Worm (Caenorhabditis elegans): ENCODE results near the gene F07A11.5.

ce11 chrII:11595368-11595996 is 16.6 kb upstream of the F07A11.5 start, which contains the start of gene gfat-1:
- TF ChIP-seq him-1 (tag; optimal IDR thresholded peaks at IDR 0.05) (no peak), W03F9.2 (tag; optimal IDR thresholded peaks at IDR 0.05) (no peak)
